Worm (Caenorhabditis elegans) whole organism, L4/young adult: ENCODE data around the gene F59A6.3.

Source experiments
- W03F9.2 ChIP-seq: fragments of 150-350 bp; optimal IDR thresholded peaks from 2 replicates; lab custom pipeline; 2014; ENCODE audit warnings: missing biosample characterization, missing genetic modification characterization
- dao-5 ChIP-seq: sonication (generic microtip); optimal IDR thresholded peaks from 2 replicates; lab custom pipeline; 2016; ENCODE audit warnings: missing genotype, missing genetic modification characterization, moderate library complexity, missing compliant biosample characterization
- him-1 ChIP-seq: sonication (generic microtip); optimal IDR thresholded peaks from 2 replicates; lab custom pipeline; 2016; ENCODE audit warnings: missing genotype, missing genetic modification reagents, missing genetic modification characterization, missing compliant biosample characterization

- TF ChIP-seq him-1 (tag; lab: Kevin White, UChicago) (no peak), W03F9.2 (no peak), dao-5 (tag; lab: Kevin White, UChicago) (no peak)
Measured at ce11 chrII:5036128-5036527, 28.0 kb downstream of the F59A6.3 start, which contains the start of gene lrr-1.
